Fruit fly (Drosophila melanogaster): ENCODE data around the gene CG4045.
A peak's percentile ranks its signal among the peaks of the same experiment; 100 is the strongest.

Gene CG4045

DNA sequence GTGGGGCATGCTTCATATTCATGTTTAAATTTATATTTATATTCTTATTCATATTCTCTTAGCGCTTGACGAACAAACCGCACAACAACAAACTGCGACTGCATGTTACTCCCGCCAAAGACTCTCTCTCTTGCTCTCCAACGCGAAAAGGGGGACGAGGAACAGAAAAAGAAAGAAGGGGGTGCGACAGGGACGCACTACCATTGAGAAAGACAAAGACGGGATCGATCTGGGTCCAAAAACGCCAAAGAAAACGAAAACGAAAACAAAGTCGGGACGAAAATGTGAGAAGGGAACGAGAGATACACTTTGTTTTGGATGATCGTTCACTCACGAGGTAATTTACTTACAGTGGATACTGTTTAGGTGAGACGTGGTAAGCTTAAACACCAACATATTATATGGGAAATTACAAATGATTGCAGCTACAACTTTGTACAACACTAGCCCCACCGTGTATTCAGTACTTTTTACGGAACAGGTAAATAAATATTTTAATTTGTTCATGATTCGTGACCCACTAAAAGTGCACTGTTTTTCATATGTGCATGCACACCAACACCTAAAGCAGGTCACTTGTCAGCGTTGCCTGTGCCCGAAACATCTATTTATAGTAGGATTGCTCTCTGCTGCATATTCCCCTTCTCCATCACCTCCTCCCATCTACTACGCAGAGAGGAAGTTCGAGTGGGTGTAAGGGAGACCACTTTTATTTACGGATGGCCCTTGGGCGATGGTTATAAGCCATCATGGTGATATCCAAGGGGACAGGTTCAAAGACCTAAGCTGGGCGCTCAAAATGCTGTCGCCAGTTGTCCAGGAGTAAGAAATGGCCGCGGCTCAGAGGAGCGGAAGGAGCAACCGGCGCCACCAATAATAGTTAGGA lies 46.3 kb upstream of the CG4045 start (continued):
- TF ChIP-seq sr (GFP tag; IDR thresholded peaks at IDR 0.05) = no peak
- no peak for TF ChIP-seq vnd (GFP tag; IDR thresholded peaks at IDR 0.05; ENCODE audit: partially characterized antibody)
- TF ChIP-seq CG15601 (tag; optimal IDR thresholded peaks at IDR 0.05) = peak; percentile 36
- no peak for TF ChIP-seq Bteb2 (GFP tag; optimal IDR thresholded peaks at IDR 0.05)
- no peak for TF ChIP-seq CG9932 (GFP tag; IDR thresholded peaks at IDR 0.05)
- no peak for TF ChIP-seq Mad (GFP tag; optimal IDR thresholded peaks at IDR 0.05)
- TF ChIP-seq tgo (GFP tag; IDR thresholded peaks at IDR 0.05) = no peak
- peak; percentile 22 for TF ChIP-seq az2 (GFP tag; optimal IDR thresholded peaks at IDR 0.05)
- no peak for TF ChIP-seq ham (GFP tag; IDR thresholded peaks at IDR 0.05)
- no peak for TF ChIP-seq wek (GFP tag; optimal IDR thresholded peaks at IDR 0.05)
- TF ChIP-seq pan (optimal IDR thresholded peaks at IDR 0.05) = no peak
- TF ChIP-seq pan (GFP tag; optimal IDR thresholded peaks at IDR 0.05 in 1 of 2, IDR thresholded peaks at IDR 0.05 in 1 of 2) = peak in 1 of 2 experiments; percentile 31
- TF ChIP-seq CG17829 (tag; optimal IDR thresholded peaks at IDR 0.05) = peak; percentile 45
- TF ChIP-seq CG14860 (GFP tag; IDR thresholded peaks at IDR 0.05; ENCODE audit: partially characterized antibody) = no peak
- TF ChIP-seq CG17328 (GFP tag; IDR thresholded peaks at IDR 0.05) = 0 out of 2 replicates have a peak, but pooled peaks have one; percentile 38
- peak; percentile 47; the same call in 1 of the 2 replicates for TF ChIP-seq lmd (GFP tag; IDR thresholded peaks at IDR 0.05)
- no peak for TF ChIP-seq disco-r (GFP tag; optimal IDR thresholded peaks at IDR 0.05)
- no peak for TF ChIP-seq CG10462 (GFP tag; optimal IDR thresholded peaks at IDR 0.05)
- peak; percentile 13 for TF ChIP-seq Asciz (GFP tag; optimal IDR thresholded peaks at IDR 0.05)
- no peak for TF ChIP-seq CG15514 (GFP tag; optimal IDR thresholded peaks at IDR 0.05)
- peak in 1 of 3 experiments; percentile 50 for TF ChIP-seq lola (GFP tag; optimal IDR thresholded peaks at IDR 0.05)
- TF ChIP-seq gsb (GFP tag; IDR thresholded peaks at IDR 0.05) = no peak
- TF ChIP-seq CG13894 (tag; optimal IDR thresholded peaks at IDR 0.05) = no peak
- TF ChIP-seq slp2 (GFP tag; optimal IDR thresholded peaks at IDR 0.05) = no peak
- TF ChIP-seq Vsx1 (GFP tag; optimal IDR thresholded peaks at IDR 0.05) = no peak
- no peak for TF ChIP-seq lbe (GFP tag; optimal IDR thresholded peaks at IDR 0.05)
- no peak for TF ChIP-seq dan (GFP tag; IDR thresholded peaks at IDR 0.05)
- TF ChIP-seq usp (GFP tag; optimal IDR thresholded peaks at IDR 0.05) = no peak
- peak; percentile 23 for TF ChIP-seq gcm (GFP tag; optimal IDR thresholded peaks at IDR 0.05)
- 0 out of 2 replicates have a peak, but pooled peaks have one; percentile 8 for TF ChIP-seq CG4730 (GFP tag; IDR thresholded peaks at IDR 0.05)
- peak; percentile 34 for TF ChIP-seq CG6813 (GFP tag; optimal IDR thresholded peaks at IDR 0.05)
- TF ChIP-seq fd96Cb (tag; optimal IDR thresholded peaks at IDR 0.05) = peak; percentile 42
- TF ChIP-seq CG8290 (GFP tag; optimal IDR thresholded peaks at IDR 0.05) = no peak
- peak in 1 of 2 experiments; percentile 7 for TF ChIP-seq CG8290 (tag; optimal IDR thresholded peaks at IDR 0.05)
- TF ChIP-seq CG10654 (GFP tag; optimal IDR thresholded peaks at IDR 0.05) = no peak
- TF ChIP-seq corto (GFP tag; optimal IDR thresholded peaks at IDR 0.05) = peak; percentile 44
- no peak for TF ChIP-seq CG11723 (GFP tag; optimal IDR thresholded peaks at IDR 0.05)
- TF ChIP-seq ara (GFP tag; IDR thresholded peaks at IDR 0.05) = no peak
- no peak for TF ChIP-seq Max (GFP tag; optimal IDR thresholded peaks at IDR 0.05)
- no peak for TF ChIP-seq Nf-YA (GFP tag; IDR thresholded peaks at IDR 0.05)
- no peak for TF ChIP-seq Awh (GFP tag; IDR thresholded peaks at IDR 0.05)
- TF ChIP-seq esg (GFP tag; conservative IDR thresholded peaks at IDR 0.05) = 0 out of 2 replicates have a peak, but pooled peaks have one; percentile 6
- TF ChIP-seq CG9437 (GFP tag; optimal IDR thresholded peaks at IDR 0.05) = no peak
- no peak for TF ChIP-seq Atf-2 (GFP tag; optimal IDR thresholded peaks at IDR 0.05)
- TF ChIP-seq CoRest (tag; optimal IDR thresholded peaks at IDR 0.05) = peak; percentile 29
- TF ChIP-seq shn (GFP tag; optimal IDR thresholded peaks at IDR 0.05) = peak; percentile 49
- no peak for TF ChIP-seq CG8089 (GFP tag; optimal IDR thresholded peaks at IDR 0.05)
- TF ChIP-seq CG10321 (GFP tag; IDR thresholded peaks at IDR 0.05) = no peak
- TF ChIP-seq Xbp1 (GFP tag; optimal IDR thresholded peaks at IDR 0.05) = peak; percentile 18

All from whole organism, embryonic.